Fruit fly (Drosophila melanogaster) Kc167 (cell line): ENCODE measurements around the gene Rrp6.

Experiments used
- Myc ChIP-seq: fragments of >200 bp; optimal IDR thresholded peaks from 2 replicates; lab custom pipeline; 2017; ENCODE audit warnings: missing external identifiers
- Sin3A ChIP-seq: fragments of >200 bp; optimal IDR thresholded peaks from 2 replicates; lab custom pipeline; 2018; ENCODE audit warnings: missing external identifiers
- h ChIP-seq: fragments of >200 bp; optimal IDR thresholded peaks from 3 replicates; lab custom pipeline; 2018; ENCODE audit warnings: missing external identifiers
- insv ChIP-seq: fragments of >200 bp; optimal IDR thresholded peaks from 3 replicates; lab custom pipeline; 2018; ENCODE audit warnings: missing external identifiers
- psq ChIP-seq: fragments of >200 bp; optimal IDR thresholded peaks from 2 replicates; lab custom pipeline; 2017; ENCODE audit warnings: missing external identifiers
- ttk ChIP-seq: sonication (Bioruptor generic); optimal IDR thresholded peaks from 2 replicates; lab custom pipeline; 2017; ENCODE audit warnings: missing external identifiers

The Rrp6 gene

dm6 chr3R:14846924-14847599, 39.0 kb downstream of the Rrp6 start:
- TF ChIP-seq h (lab: Kevin White, UChicago) (no peak), Sin3A (no peak), insv (lab: Kevin White, UChicago) (no peak), Myc (lab: Kevin White, UChicago) (no peak), ttk (no peak), psq (lab: Kevin White, UChicago) (no peak)

- no peak for TF ChIP-seq insv (lab: Kevin White, UChicago)
- TF ChIP-seq psq (lab: Kevin White, UChicago): no peak
- no peak for TF ChIP-seq Myc (lab: Kevin White, UChicago)
- no peak for TF ChIP-seq h (lab: Kevin White, UChicago)
Measured at dm6 chr3R:14844743-14845142, 41.3 kb downstream of the Rrp6 start, which contains the start of gene CG3610. Gene CG3610, plus strand, starts transcription at chr3R:14845043.
